Worm (Caenorhabditis elegans) whole organism, L4 larva: Measurements from ENCODE around the gene fbxb-9.

Source experiments
- F37D6.2 ChIP-seq: sonication (generic microtip); optimal IDR thresholded peaks from 2 replicates; lab custom pipeline; 2016; ENCODE audit warnings: mild to moderate bottlenecking, missing genetic modification characterization, missing compliant biosample characterization
- F44E2.7 ChIP-seq: fragments of 200-800 bp; sonication (Bioruptor generic); IDR thresholded peaks from 2 replicates; pipeline ENCODE4 v2.1.2; 2022; ENCODE audit warnings: missing genetic modification characterization, missing compliant biosample characterization
- T20F7.1 ChIP-seq: fragments of 200-800 bp; sonication (Bioruptor generic); optimal IDR thresholded peaks from 2 replicates; lab custom pipeline; 2018; ENCODE audit warnings: mild to moderate bottlenecking, missing genetic modification characterization, missing compliant biosample characterization
- T26A8.4 ChIP-seq: fragments of 200-800 bp; sonication (Bioruptor generic); IDR thresholded peaks from 2 replicates; pipeline ENCODE4 v1.3.6; 2022; ENCODE audit warnings: missing genetic modification characterization, missing compliant biosample characterization
- ZK337.2 ChIP-seq: fragments of 200-800 bp; sonication (Bioruptor generic); IDR thresholded peaks from 2 replicates; pipeline ENCODE4 v1.3.6; 2022; ENCODE audit warnings: missing genetic modification reagents, missing genetic modification characterization, missing compliant biosample characterization
- aha-1 ChIP-seq: fragments of 150-350 bp; peaks from one replicate; lab custom pipeline; 2014; ENCODE audit warnings: missing biosample characterization, missing genetic modification characterization
- attf-4 ChIP-seq: sonication (generic microtip); optimal IDR thresholded peaks from 3 replicates; lab custom pipeline; 2017; ENCODE audit warnings: missing biosample characterization, missing genetic modification characterization
- ceh-44 ChIP-seq: fragments of 200-800 bp; sonication (Bioruptor generic); IDR thresholded peaks from 2 replicates; pipeline ENCODE4 v1.3.6; 2022; ENCODE audit warnings: missing genetic modification reagents, missing genetic modification characterization, missing compliant biosample characterization
- cey-2 ChIP-seq: sonication (generic microtip); optimal IDR thresholded peaks from 3 replicates; lab custom pipeline; 2017; ENCODE audit warnings: missing genetic modification characterization, mild to moderate bottlenecking, missing compliant biosample characterization, antibody characterized with exemption, borderline replicate concordance; ENCODE audit not compliant: insufficient read depth
- daf-8 ChIP-seq: fragments of 200-800 bp; sonication (Bioruptor generic); IDR thresholded peaks from 2 replicates; pipeline ENCODE4 v1.3.6; 2022; ENCODE audit warnings: missing genetic modification characterization, missing compliant biosample characterization
- dmd-6 ChIP-seq: fragments of 200-800 bp; sonication (Bioruptor generic); IDR thresholded peaks from 2 replicates; pipeline ENCODE4 v1.3.6; 2022; ENCODE audit warnings: missing genetic modification reagents, missing genetic modification characterization, missing compliant biosample characterization
- dpl-1 ChIP-seq: fragments of 150-350 bp; optimal IDR thresholded peaks from 2 replicates; lab custom pipeline; 2014; ENCODE audit warnings: missing biosample characterization, missing genetic modification reagents, missing genetic modification characterization
- dve-1 ChIP-seq: sonication (generic microtip); optimal IDR thresholded peaks from 2 replicates; lab custom pipeline; 2017; ENCODE audit warnings: antibody characterized with exemption, mild to moderate bottlenecking, missing genetic modification characterization, missing compliant biosample characterization; ENCODE audit not compliant: insufficient read depth
- fos-1 ChIP-seq: fragments of 150-350 bp; optimal IDR thresholded peaks from 2 replicates; lab custom pipeline; 2014; ENCODE audit warnings: missing biosample characterization, missing genetic modification characterization
- hif-1 ChIP-seq, 2 experiments: sonication (generic microtip); optimal IDR thresholded peaks; 2 replicates each; lab custom pipeline; 2016 to 2017; ENCODE audit warnings: missing compliant biosample characterization in 2 of 2, missing genetic modification characterization in 2 of 2, missing genetic modification reagents in 2 of 2, missing genotype in 2 of 2, mild to moderate bottlenecking in 1 of 2
- hlh-11 ChIP-seq: fragments of 200-800 bp; sonication (Bioruptor generic); optimal IDR thresholded peaks from 2 replicates; lab custom pipeline; 2018; ENCODE audit warnings: mild to moderate bottlenecking, missing genetic modification characterization, missing compliant biosample characterization
- hlh-30 ChIP-seq: sonication (generic microtip); optimal IDR thresholded peaks from 2 replicates; lab custom pipeline; 2017; ENCODE audit warnings: antibody characterized with exemption, mild to moderate bottlenecking, missing genetic modification characterization, missing compliant biosample characterization; ENCODE audit not compliant: insufficient read depth
- lin-15B ChIP-seq: fragments of 150-350 bp; sonication (generic microtip); optimal IDR thresholded peaks from 3 replicates; lab custom pipeline; 2014; ENCODE audit warnings: missing biosample characterization, missing genetic modification characterization
- lin-39 ChIP-seq: fragments of 150-350 bp; optimal IDR thresholded peaks from 2 replicates; lab custom pipeline; 2014; ENCODE audit warnings: missing biosample characterization, missing genetic modification reagents, missing genetic modification characterization
- lsy-2 ChIP-seq, 2 experiments: fragments of 150-350 bp in 1 of 2; sonication (generic microtip) in 1 of 2; optimal IDR thresholded peaks; 2 replicates each; lab custom pipeline; 2014 to 2017; ENCODE audit warnings: missing biosample characterization in 2 of 2, missing genetic modification characterization in 2 of 2
- mdl-1 ChIP-seq, 2 experiments: fragments of 150-350 bp in 1 of 2; sonication (generic microtip) in 1 of 2; optimal IDR thresholded peaks; 2 replicates each; lab custom pipeline; 2014 to 2017; ENCODE audit warnings: missing biosample characterization in 2 of 2, missing genetic modification characterization in 2 of 2
- mdt-29 ChIP-seq: fragments of 200-800 bp; sonication (Bioruptor generic); IDR thresholded peaks from 2 replicates; pipeline ENCODE4 v1.3.6; 2022; ENCODE audit warnings: missing genetic modification reagents, missing genetic modification characterization, missing compliant biosample characterization
- mep-1 ChIP-seq: fragments of 150-350 bp; sonication (generic microtip); optimal IDR thresholded peaks from 3 replicates; lab custom pipeline; 2014; ENCODE audit warnings: missing biosample characterization, missing genetic modification characterization
- mxl-3 ChIP-seq: fragments of 200-800 bp; sonication (Bioruptor generic); optimal IDR thresholded peaks from 2 replicates; lab custom pipeline; 2018; ENCODE audit warnings: mild to moderate bottlenecking, missing genetic modification characterization, missing compliant biosample characterization
- nhr-237 ChIP-seq: sonication (generic microtip); optimal IDR thresholded peaks from 2 replicates; lab custom pipeline; 2017; ENCODE audit warnings: missing biosample characterization, missing genetic modification characterization
- nhr-28 ChIP-seq: fragments of 150-350 bp; optimal IDR thresholded peaks from 2 replicates; lab custom pipeline; 2014; ENCODE audit warnings: missing biosample characterization, missing genetic modification characterization
- nhr-42 ChIP-seq: fragments of 200-800 bp; sonication (Bioruptor generic); IDR thresholded peaks from 2 replicates; pipeline ENCODE4 v1.3.6; 2022; ENCODE audit warnings: missing genetic modification characterization, missing compliant biosample characterization
- nhr-48 ChIP-seq: sonication (generic microtip); optimal IDR thresholded peaks from 2 replicates; lab custom pipeline; 2016; ENCODE audit warnings: mild to moderate bottlenecking, missing genetic modification characterization, missing compliant biosample characterization
- nhr-6 ChIP-seq: fragments of 150-350 bp; optimal IDR thresholded peaks from 2 replicates; lab custom pipeline; 2014; ENCODE audit warnings: missing biosample characterization, missing genetic modification characterization
- nhr-77 ChIP-seq: fragments of 150-350 bp; optimal IDR thresholded peaks from 2 replicates; lab custom pipeline; 2014; ENCODE audit warnings: missing biosample characterization, missing genetic modification characterization
- php-3 ChIP-seq: fragments of 200-800 bp; sonication (Bioruptor generic); IDR thresholded peaks from 2 replicates; pipeline ENCODE4 v1.3.6; 2022; ENCODE audit warnings: missing genetic modification reagents, missing genetic modification characterization, missing compliant biosample characterization
- pqm-1 ChIP-seq: sonication (generic microtip); optimal IDR thresholded peaks from 2 replicates; lab custom pipeline; 2017; ENCODE audit warnings: missing biosample characterization, missing genetic modification characterization
- rbr-2 ChIP-seq: sonication (generic microtip); optimal IDR thresholded peaks from 2 replicates; lab custom pipeline; 2016; ENCODE audit warnings: missing genotype, missing genetic modification characterization, missing compliant biosample characterization
- snpc-1.2 ChIP-seq: fragments of 200-800 bp; sonication (Bioruptor generic); IDR thresholded peaks from 2 replicates; pipeline ENCODE4 v1.3.6; 2022; ENCODE audit warnings: missing genetic modification reagents, missing genetic modification characterization, missing compliant biosample characterization
- snpc-4 ChIP-seq: fragments of 150-350 bp; optimal IDR thresholded peaks from 2 replicates; lab custom pipeline; 2014; ENCODE audit warnings: missing biosample characterization, missing genetic modification characterization
- vab-7 ChIP-seq: fragments of 200-800 bp; sonication (Bioruptor generic); IDR thresholded peaks from 2 replicates; pipeline ENCODE4 v1.3.6; 2022; ENCODE audit warnings: missing genetic modification reagents, missing genetic modification characterization, missing compliant biosample characterization
- ztf-11 ChIP-seq: fragments of 150-350 bp; optimal IDR thresholded peaks from 2 replicates; lab custom pipeline; 2014; ENCODE audit warnings: missing biosample characterization, missing genetic modification characterization

The fbxb-9 gene

DNA sequence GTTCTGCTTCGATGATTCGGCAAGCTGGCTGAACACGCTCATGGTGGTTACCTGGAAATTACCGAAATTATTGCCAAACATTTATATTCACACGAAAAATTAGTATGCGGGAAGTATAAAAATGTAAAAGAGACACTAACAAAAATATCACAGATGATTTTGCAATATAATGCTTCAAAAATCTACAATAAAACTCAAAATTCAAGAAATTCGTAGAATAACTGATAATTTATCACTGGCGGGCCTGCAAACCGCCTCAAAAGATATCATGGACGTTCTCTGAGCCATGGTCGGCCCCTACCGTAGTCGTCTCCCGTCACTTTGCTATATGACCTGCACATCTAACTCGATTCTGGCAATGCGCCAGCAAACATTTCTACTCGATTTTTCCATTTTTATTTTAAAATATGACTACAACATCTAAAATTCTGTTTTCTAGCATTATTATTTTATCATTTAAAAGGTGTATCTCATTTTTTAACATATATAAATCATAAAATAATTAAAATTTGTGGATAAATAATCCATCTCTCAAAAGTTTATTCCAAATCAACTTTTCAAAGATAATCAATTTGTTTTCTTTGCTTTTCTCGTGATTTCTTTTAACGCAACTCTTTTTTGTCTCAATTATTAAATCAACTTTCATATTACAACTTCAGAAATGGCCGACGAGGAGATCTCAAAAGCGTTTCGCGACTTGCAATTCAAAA is 12.7 kb downstream of the fbxb-9 start, which contains the start of the genes F01G4.6 and pfd-1 (continued):
- TF ChIP-seq F44E2.7 (GFP tag; lab: Robert Waterston, UW): no peak
- TF ChIP-seq F37D6.2: peak; percentile 79
- TF ChIP-seq nhr-237 (tag; lab: Kevin White, UChicago): no peak
- no peak for TF ChIP-seq daf-8 (GFP tag; lab: Robert Waterston, UW)
- peak; percentile 91 for TF ChIP-seq rbr-2 (tag; lab: Kevin White, UChicago)
- peak; percentile 29 to 89 for TF ChIP-seq hif-1 (tag; optimal IDR thresholded peaks at IDR 0.05; lab: Kevin White, UChicago)
- TF ChIP-seq mdt-29: peak; percentile 49; the same call in 1 of the 2 replicates
- no peak for TF ChIP-seq T20F7.1 (GFP tag; lab: Kevin White, UChicago)
- TF ChIP-seq pqm-1 (tag; lab: Kevin White, UChicago): peak; percentile 9
- peak; percentile 94 for TF ChIP-seq nhr-77 (tag; lab: Kevin White, UChicago)
- TF ChIP-seq nhr-48 (tag; lab: Kevin White, UChicago): peak; percentile 66
- TF ChIP-seq ZK337.2 (GFP tag; lab: Robert Waterston, UW): no peak
- no peak for TF ChIP-seq ceh-44
- peak; percentile 55; the same call in 1 of the 2 replicates for TF ChIP-seq vab-7
- TF ChIP-seq mep-1: peak; percentile 96
- no peak for TF ChIP-seq attf-4 (tag; lab: Kevin White, UChicago)
- TF ChIP-seq ztf-11: no peak
- TF ChIP-seq fos-1: no peak
- peak; percentile 89 for TF ChIP-seq T26A8.4 (GFP tag; lab: Robert Waterston, UW)
- TF ChIP-seq, all 104 proteins: peak for 59

DNA sequence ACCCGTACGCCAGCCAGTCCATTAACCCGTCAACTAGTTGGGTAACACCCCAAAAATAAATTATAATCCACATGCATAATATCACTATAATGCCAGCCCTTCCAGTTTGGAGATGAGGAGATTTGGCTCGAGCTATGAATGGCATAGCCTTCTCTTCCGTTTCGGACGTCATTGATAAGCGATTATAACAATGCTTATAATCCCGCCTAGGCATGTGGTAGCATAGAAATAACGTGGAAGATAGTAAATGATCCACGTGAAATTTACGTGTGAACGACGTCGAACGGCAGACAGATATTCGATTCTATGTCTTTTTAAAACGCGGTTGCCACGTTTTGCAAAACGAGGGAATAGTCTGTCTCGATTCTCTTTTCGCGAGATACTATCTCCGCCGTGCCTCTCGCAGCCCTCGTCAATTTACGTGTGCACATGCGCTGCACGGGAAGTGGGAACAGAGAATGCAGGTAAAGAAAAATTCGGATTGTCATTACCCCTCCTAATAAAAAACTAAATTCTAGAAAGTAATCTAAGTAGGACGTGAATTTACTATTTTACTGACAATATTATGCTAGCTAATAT is 13.5 kb downstream of the fbxb-9 start:
- TF ChIP-seq lin-15B (tag; lab: Kevin White, UChicago) (no peak), nhr-42 (GFP tag; lab: Robert Waterston, UW) (no peak), dmd-6 (GFP tag; lab: Robert Waterston, UW) (peak; percentile 59), lsy-2 (tag; optimal IDR thresholded peaks at IDR 0.05; lab: Kevin White, UChicago) (peak in 1 of 2 experiments; percentile 40), lin-39 (tag; lab: Kevin White, UChicago) (no peak), ZK337.2 (GFP tag; lab: Robert Waterston, UW) (no peak), php-3 (peak; percentile 38; the same call in 1 of the 2 replicates), daf-8 (GFP tag; lab: Robert Waterston, UW) (no peak), nhr-28 (tag; lab: Kevin White, UChicago) (peak; percentile 4), nhr-6 (no peak), snpc-4 (tag; lab: Kevin White, UChicago) (no peak), hlh-30 (tag; lab: Kevin White, UChicago) (peak; percentile 49), aha-1 (peak; percentile 8), cey-2 (tag; lab: Kevin White, UChicago) (no peak), ceh-44 (no peak), mdl-1 (tag; optimal IDR thresholded peaks at IDR 0.05; lab: Kevin White, UChicago) (peak in 1 of 2 experiments; percentile 50), hlh-11 (tag; lab: Kevin White, UChicago) (peak; percentile 49), dpl-1 (peak; percentile 17), snpc-1.2 (0 out of 2 replicates have a peak, but pooled peaks have one; percentile 10), dve-1 (tag; lab: Kevin White, UChicago) (peak; percentile 16), mxl-3 (GFP tag; lab: Kevin White, UChicago) (peak; percentile 84)
- TF ChIP-seq, all 104 proteins: peak for 12
